Worm (Caenorhabditis elegans) whole organism, early embryonic: ENCODE measurements around the gene cec-6.

ENCODE experiments used
- ama-1 ChIP-seq: fragments of 150-350 bp; optimal IDR thresholded peaks from 2 replicates; lab custom pipeline; 2014
- hmbx-1 ChIP-seq: sonication (generic microtip); optimal IDR thresholded peaks from 2 replicates; lab custom pipeline; 2016; ENCODE audit warnings: mild to moderate bottlenecking, missing genetic modification characterization, missing compliant biosample characterization

DNA sequence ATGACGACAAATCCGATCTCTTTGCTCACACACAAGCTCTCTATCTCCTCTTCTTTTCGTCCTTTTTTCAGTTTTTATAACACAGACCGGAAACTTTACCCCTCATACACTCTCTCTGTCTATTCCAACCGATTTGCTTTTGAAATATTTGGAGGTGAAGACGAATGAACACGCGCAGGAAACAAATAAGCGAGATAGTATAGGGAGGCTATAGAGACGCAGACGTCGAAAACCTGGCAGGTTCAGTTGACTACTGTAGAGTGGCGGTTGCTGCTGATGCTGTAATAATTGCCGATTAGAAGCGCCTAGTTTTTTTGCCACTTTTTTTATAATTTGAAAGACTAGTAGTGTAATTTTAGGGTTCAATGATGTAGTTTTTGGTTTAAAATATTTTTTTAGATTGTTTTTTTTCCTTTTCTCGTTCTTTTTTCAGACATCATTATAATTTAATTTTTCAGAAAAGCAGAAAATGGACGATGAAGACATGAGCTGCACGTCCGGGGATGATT lies 6.1 kb downstream of the cec-6 start, which contains the start of gene ari-2:
- TF ChIP-seq ama-1 (lab: Kevin White, UChicago) (no peak), hmbx-1 (no peak)
